Fruit fly (Drosophila melanogaster): ENCODE results near the gene CG33170.
A peak's percentile ranks its signal among the peaks of the same experiment; 100 is the strongest.

Gene CG33170

dm6 chr3L:22883649-22884048, 19.2 kb downstream of the CG33170 start (continued):
- TF ChIP-seq CG31441 (GFP tag; IDR thresholded peaks at IDR 0.05) (peak; percentile 46), tap (tag; optimal IDR thresholded peaks at IDR 0.05) (peak; percentile 38), CG2199 (GFP tag; IDR thresholded peaks at IDR 0.05) (0 out of 3 replicates have a peak, but pooled peaks have one; percentile 10), CG12391 (tag; optimal IDR thresholded peaks at IDR 0.05) (peak; percentile 5), CG2712 (tag; optimal IDR thresholded peaks at IDR 0.05) (peak; percentile 42), CG18262 (tag; optimal IDR thresholded peaks at IDR 0.05) (peak; percentile 45), nmo (GFP tag; optimal IDR thresholded peaks at IDR 0.05) (peak; percentile 27), CG4707 (GFP tag; optimal IDR thresholded peaks at IDR 0.05) (no peak), CG17359 (tag; optimal IDR thresholded peaks at IDR 0.05) (peak; percentile 5), CG7556 (GFP tag; optimal IDR thresholded peaks at IDR 0.05) (no peak), PHDP (tag; optimal IDR thresholded peaks at IDR 0.05) (peak; percentile 20)

dm6 chr3L:22884481-22884880, 20.1 kb downstream of the CG33170 start:
- TF ChIP-seq Ets65A (GFP tag) (peak; percentile 55), sens (GFP tag) (peak; percentile 18), Dp (GFP tag; optimal IDR thresholded peaks at IDR 0.05) (no peak)

- TF ChIP-seq CG12104 (GFP tag; optimal IDR thresholded peaks at IDR 0.05) = no peak
- peak; percentile 9 for TF ChIP-seq CG34376 (GFP tag; optimal IDR thresholded peaks at IDR 0.05)
- TF ChIP-seq CG13287 (GFP tag; IDR thresholded peaks at IDR 0.05; ENCODE audit: partially characterized antibody) = no peak
- TF ChIP-seq grn (GFP tag; optimal IDR thresholded peaks at IDR 0.05) = peak; percentile 84
- TF ChIP-seq ab (GFP tag; optimal IDR thresholded peaks at IDR 0.05) = no peak
- TF ChIP-seq CTCF (GFP tag; optimal IDR thresholded peaks at IDR 0.05) = no peak
- 0 out of 4 replicates have a peak, but pooled peaks have one; percentile 13 for TF ChIP-seq chinmo (GFP tag; IDR thresholded peaks at IDR 0.05; ENCODE audit: partially characterized antibody)
- no peak for TF ChIP-seq Nf-YC (tag; optimal IDR thresholded peaks at IDR 0.05)
- TF ChIP-seq ham (GFP tag; IDR thresholded peaks at IDR 0.05) = no peak
- TF ChIP-seq CG8089 (GFP tag; optimal IDR thresholded peaks at IDR 0.05) = no peak
- no peak for TF ChIP-seq hth (optimal IDR thresholded peaks at IDR 0.05)
- no peak for TF ChIP-seq Hey (tag; optimal IDR thresholded peaks at IDR 0.05)
- TF ChIP-seq az2 (GFP tag; optimal IDR thresholded peaks at IDR 0.05) = no peak
- TF ChIP-seq h (optimal IDR thresholded peaks at IDR 0.05) = no peak
- TF ChIP-seq Doc3 (GFP tag; IDR thresholded peaks at IDR 0.05; ENCODE audit: partially characterized antibody) = no peak
- TF ChIP-seq exex (tag; optimal IDR thresholded peaks at IDR 0.05) = peak; percentile 98
- no peak for TF ChIP-seq Pdp1 (GFP tag; optimal IDR thresholded peaks at IDR 0.05)
Observed at dm6 chr3L:22885843-22886242, 21.4 kb downstream of the CG33170 start.

dm6 chr3L:22886939-22887338, 22.5 kb downstream of the CG33170 start:
- TF ChIP-seq Med (GFP tag) (peak; percentile 25), lmd (GFP tag; IDR thresholded peaks at IDR 0.05) (no peak), Hey (tag; optimal IDR thresholded peaks at IDR 0.05) (peak; percentile 26), sqz (GFP tag; optimal IDR thresholded peaks at IDR 0.05) (no peak), prd (optimal IDR thresholded peaks at IDR 0.05) (no peak), prd (GFP tag; IDR thresholded peaks at IDR 0.05) (no peak), CG2199 (GFP tag; IDR thresholded peaks at IDR 0.05) (0 out of 3 replicates have a peak, but pooled peaks have one; percentile 47), Hr39 (optimal IDR thresholded peaks at IDR 0.05) (no peak), CG14014 (GFP tag; IDR thresholded peaks at IDR 0.05) (no peak), Nf-YB (GFP tag; optimal IDR thresholded peaks at IDR 0.05) (no peak), phol (tag; optimal IDR thresholded peaks at IDR 0.05) (no peak), BtbVII (GFP tag; optimal IDR thresholded peaks at IDR 0.05) (no peak), CG32532 (GFP tag; IDR thresholded peaks at IDR 0.05) (no peak), vfl (GFP tag; optimal IDR thresholded peaks at IDR 0.05) (no peak), cato (GFP tag; optimal IDR thresholded peaks at IDR 0.05; ENCODE audit: borderline replicate concordance) (no peak), Jarid2 (GFP tag; optimal IDR thresholded peaks at IDR 0.05) (no peak), chinmo (GFP tag; IDR thresholded peaks at IDR 0.05; ENCODE audit: partially characterized antibody) (0 out of 4 replicates have a peak, but pooled peaks have one; percentile 57), CG3995 (GFP tag; optimal IDR thresholded peaks at IDR 0.05) (no peak), CG15011 (GFP tag; optimal IDR thresholded peaks at IDR 0.05) (no peak), cwo (GFP tag; optimal IDR thresholded peaks at IDR 0.05) (peak; percentile 40), CG13296 (GFP tag; optimal IDR thresholded peaks at IDR 0.05) (no peak)

Data from whole organism, embryonic.